Worm (Caenorhabditis elegans) whole organism, L3 larva: ENCODE data around the gene F20D6.11.

Source experiments
- R02D3.7 ChIP-seq: fragments of 150-350 bp; optimal IDR thresholded peaks from 2 replicates; lab custom pipeline; 2014; ENCODE audit warnings: missing biosample characterization, missing genetic modification characterization
- ZK546.5 ChIP-seq: sonication (generic microtip); optimal IDR thresholded peaks from 2 replicates; lab custom pipeline; 2017; ENCODE audit warnings: missing biosample characterization, missing genetic modification characterization
- daf-12 ChIP-seq: fragments of 150-350 bp; optimal IDR thresholded peaks from 2 replicates; lab custom pipeline; 2014; ENCODE audit warnings: missing biosample characterization, missing genetic modification reagents, missing genetic modification characterization
- elt-1 ChIP-seq: fragments of 150-350 bp; optimal IDR thresholded peaks from 2 replicates; lab custom pipeline; 2014; ENCODE audit warnings: missing biosample characterization, missing genetic modification characterization
- fkh-10 ChIP-seq: sonication (generic microtip); optimal IDR thresholded peaks from 2 replicates; lab custom pipeline; 2017; ENCODE audit warnings: missing biosample characterization, missing genetic modification reagents, missing genetic modification characterization
- nfya-1 ChIP-seq: sonication (generic microtip); optimal IDR thresholded peaks from 2 replicates; lab custom pipeline; 2017; ENCODE audit warnings: missing genetic modification characterization, mild to moderate bottlenecking, missing compliant biosample characterization, antibody characterized with exemption, moderate library complexity; ENCODE audit not compliant: insufficient read depth
- unc-39 ChIP-seq: sonication (generic microtip); optimal IDR thresholded peaks from 4 replicates; lab custom pipeline; 2017; ENCODE audit warnings: missing biosample characterization, missing genetic modification characterization
- zag-1 ChIP-seq: fragments of 150-350 bp; optimal IDR thresholded peaks from 2 replicates; lab custom pipeline; 2014; ENCODE audit warnings: missing biosample characterization, missing genetic modification characterization
- ztf-11 ChIP-seq: fragments of 150-350 bp; optimal IDR thresholded peaks from 2 replicates; lab custom pipeline; 2014; ENCODE audit warnings: missing biosample characterization, missing genetic modification characterization

DNA sequence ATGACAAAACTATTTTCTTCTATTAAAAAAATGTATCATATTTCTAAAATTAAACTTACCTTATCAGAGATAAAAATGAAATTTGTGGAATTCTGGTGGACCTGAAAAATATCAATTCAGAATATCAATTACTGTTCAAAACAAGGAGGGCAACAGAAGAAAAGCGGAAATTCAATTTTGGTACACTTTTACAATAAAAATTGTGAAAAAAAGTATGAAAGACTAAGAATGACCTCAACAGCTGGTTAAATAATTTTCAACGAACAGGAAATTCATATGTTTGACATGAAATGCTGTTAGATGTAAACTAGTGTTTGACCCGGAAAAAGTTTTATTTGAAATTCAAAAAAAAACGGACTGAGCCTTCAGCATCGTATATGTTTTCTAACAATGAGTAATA is 15.0 kb upstream of the F20D6.11 start, which contains the start of gene K07C11.7:
- TF ChIP-seq ZK546.5, result no peak
- no peak for TF ChIP-seq elt-1
- no peak for TF ChIP-seq nfya-1
- TF ChIP-seq fkh-10 (GFP tag; lab: Kevin White, UChicago), result no peak
- TF ChIP-seq unc-39 (tag; lab: Kevin White, UChicago), result no peak
- TF ChIP-seq zag-1 (tag; lab: Kevin White, UChicago), result no peak
- no peak for TF ChIP-seq R02D3.7 (tag; lab: Kevin White, UChicago)
- no peak for TF ChIP-seq daf-12 (tag; lab: Kevin White, UChicago)
- TF ChIP-seq ztf-11, result no peak
